Worm (Caenorhabditis elegans): Measurements from ENCODE around the gene fipr-5.

DNA sequence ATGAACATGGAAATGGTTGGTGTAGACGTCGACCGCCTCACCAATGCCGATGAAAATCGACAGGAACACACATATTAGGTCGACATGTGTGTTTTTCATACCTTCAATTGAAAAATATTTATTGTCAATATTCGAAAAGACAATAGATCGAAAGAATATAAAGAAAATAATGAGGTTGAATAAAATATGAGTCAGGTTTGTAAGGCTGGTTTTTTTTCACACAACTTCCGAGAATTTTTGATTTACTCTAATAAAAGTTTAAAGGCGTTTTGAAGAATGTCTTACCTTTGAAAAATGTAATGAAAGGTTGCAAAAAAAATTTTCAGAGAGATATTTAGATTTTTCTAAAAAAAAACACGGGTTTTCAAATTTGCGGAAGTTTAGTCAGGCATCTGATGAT lies 47.6 kb downstream of the fipr-5 start, which contains the start of gene egl-3:
- TF ChIP-seq ama-1 (optimal IDR thresholded peaks at IDR 0.05) (no peak), F13C5.2 (tag; optimal IDR thresholded peaks at IDR 0.05) (no peak), aly-1 (tag; optimal IDR thresholded peaks at IDR 0.05) (no peak), tbx-11 (GFP tag; IDR thresholded peaks at IDR 0.05) (no peak), ceh-13 (GFP tag; optimal IDR thresholded peaks at IDR 0.05) (no peak), scrt-1 (GFP tag; IDR thresholded peaks at IDR 0.05) (no peak), flt-1 (GFP tag; IDR thresholded peaks at IDR 0.05) (no peak), B0310.2 (tag; optimal IDR thresholded peaks at IDR 0.05) (no peak), tra-4 (tag; optimal IDR thresholded peaks at IDR 0.05) (no peak), tbx-37 (GFP tag; conservative IDR thresholded peaks at IDR 0.05) (no peak)
